Fruit fly (Drosophila melanogaster): Measurements from ENCODE around the gene Cyp313a4.

Cyp313a4 gene

DNA sequence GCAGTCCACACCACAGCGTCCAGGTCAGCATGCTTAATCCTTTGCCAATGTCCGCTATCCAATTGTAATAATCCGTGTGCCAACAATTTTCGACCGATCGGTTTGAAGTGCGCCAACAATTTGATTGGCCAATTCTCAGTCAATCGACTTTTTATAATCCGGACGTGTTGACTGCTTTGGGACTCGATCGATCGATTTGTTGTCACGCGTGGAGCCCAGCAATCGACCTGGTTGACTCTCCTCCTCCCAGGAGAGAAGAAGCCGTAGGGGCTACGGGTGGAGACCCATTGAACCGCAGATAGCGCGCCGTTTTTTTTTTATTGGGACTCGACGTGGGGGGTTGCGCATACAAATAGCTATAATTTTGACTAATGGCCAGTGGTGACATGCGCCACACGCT lies at the start of gene Cyp313a4:
Gene Cyp313a4 (minus strand): TSS at position 101 of the 400 bp plus-strand sequence.
- no peak for TF ChIP-seq psq (optimal IDR thresholded peaks at IDR 0.05)
- TF ChIP-seq h (optimal IDR thresholded peaks at IDR 0.05) = no peak
- TF ChIP-seq insv (optimal IDR thresholded peaks at IDR 0.05) = no peak
- no peak for TF ChIP-seq Sin3A (optimal IDR thresholded peaks at IDR 0.05)
- no peak for TF ChIP-seq ttk (optimal IDR thresholded peaks at IDR 0.05)
- no peak for TF ChIP-seq Myc (optimal IDR thresholded peaks at IDR 0.05)

DNA sequence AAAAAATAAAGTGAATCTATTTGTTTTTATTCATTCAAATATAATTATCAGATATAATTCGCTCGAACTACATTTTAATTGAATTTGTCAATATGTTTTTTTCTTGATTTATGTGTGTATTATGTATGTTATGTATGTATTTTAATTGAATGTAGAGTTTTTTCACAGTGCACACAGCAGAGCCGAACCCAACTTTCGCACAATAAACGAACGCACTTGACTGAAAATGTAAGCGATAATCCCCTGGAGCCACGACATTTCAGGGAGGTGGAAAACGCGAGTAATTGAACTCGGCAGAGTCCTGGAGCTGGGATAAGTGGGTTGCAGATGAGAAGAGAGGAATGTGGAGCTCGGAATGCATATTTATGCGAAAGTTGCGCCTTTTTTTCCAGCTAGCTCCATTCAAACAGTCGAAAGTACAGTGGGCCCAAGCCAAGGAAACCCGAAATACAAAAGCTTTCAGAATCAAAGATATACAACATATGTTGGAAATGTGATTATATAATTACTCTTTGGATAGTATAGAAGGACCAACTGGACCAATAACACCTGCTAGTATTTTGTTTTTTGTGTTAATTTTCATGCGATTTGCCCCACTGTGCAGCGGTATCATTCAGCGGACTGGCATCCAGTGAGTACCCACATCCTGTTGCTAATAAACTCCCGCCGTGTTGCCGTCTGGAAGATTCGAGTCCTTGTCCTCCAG lies 46.9 kb upstream of the Cyp313a4 start:
- TF ChIP-seq ttk (optimal IDR thresholded peaks at IDR 0.05) (no peak), Sin3A (optimal IDR thresholded peaks at IDR 0.05) (no peak), h (optimal IDR thresholded peaks at IDR 0.05) (no peak), Myc (optimal IDR thresholded peaks at IDR 0.05) (no peak), insv (optimal IDR thresholded peaks at IDR 0.05) (no peak), psq (optimal IDR thresholded peaks at IDR 0.05) (no peak)

DNA sequence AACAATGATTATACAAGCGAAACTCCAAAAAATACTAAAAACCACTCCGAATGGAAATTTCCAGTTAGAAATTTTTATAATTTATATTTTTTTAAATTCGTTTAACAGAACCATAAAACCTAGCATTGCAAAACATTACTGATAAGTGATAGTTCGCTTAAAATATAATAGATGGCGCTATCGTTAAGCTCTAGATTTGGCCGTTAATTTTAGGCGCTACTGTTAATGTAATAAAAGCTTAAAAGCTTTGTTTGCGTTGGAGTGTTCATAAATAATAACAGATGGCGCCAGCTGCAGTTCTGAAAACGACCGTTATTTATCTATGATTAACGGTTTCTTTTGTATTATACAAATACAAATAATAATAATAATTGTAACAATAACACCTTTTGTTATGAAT lies 42.6 kb upstream of the Cyp313a4 start:
- TF ChIP-seq insv (optimal IDR thresholded peaks at IDR 0.05) (no peak), Sin3A (optimal IDR thresholded peaks at IDR 0.05) (no peak), h (optimal IDR thresholded peaks at IDR 0.05) (no peak), psq (optimal IDR thresholded peaks at IDR 0.05) (no peak), Myc (optimal IDR thresholded peaks at IDR 0.05) (no peak), ttk (optimal IDR thresholded peaks at IDR 0.05) (no peak)

DNA sequence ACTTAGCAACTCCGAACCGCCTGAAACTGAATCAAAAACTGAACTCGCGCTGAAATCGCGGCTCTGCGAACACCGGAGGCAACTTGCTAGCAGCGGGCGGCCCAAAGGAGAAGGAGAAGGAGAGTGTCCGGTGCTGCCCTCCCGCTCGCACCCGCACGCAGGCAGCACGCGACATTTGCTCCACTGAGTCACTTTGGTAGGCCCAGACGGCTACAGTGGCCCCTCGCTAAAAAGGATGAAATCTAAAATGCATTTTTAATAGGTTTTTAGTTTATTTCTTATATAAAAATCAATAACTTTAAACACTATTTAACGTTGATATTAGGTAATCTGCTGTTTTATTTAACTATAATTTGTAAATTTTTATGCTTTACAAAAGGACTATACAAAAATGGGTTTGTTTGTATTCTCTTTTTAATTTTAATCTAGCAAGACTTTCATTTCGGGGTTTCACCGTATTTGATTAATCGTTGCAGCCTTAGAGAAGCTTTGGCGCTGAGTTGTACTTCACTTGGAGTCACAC lies 41.3 kb upstream of the Cyp313a4 start, which contains the start of gene Men:
Gene Men (minus strand): TSS at position 51 of the 523 bp plus-strand sequence.
- TF ChIP-seq ttk (optimal IDR thresholded peaks at IDR 0.05) (no peak), psq (optimal IDR thresholded peaks at IDR 0.05) (no peak), Myc (optimal IDR thresholded peaks at IDR 0.05) (no peak), Sin3A (optimal IDR thresholded peaks at IDR 0.05) (no peak), insv (optimal IDR thresholded peaks at IDR 0.05) (no peak), h (optimal IDR thresholded peaks at IDR 0.05) (no peak)

DNA sequence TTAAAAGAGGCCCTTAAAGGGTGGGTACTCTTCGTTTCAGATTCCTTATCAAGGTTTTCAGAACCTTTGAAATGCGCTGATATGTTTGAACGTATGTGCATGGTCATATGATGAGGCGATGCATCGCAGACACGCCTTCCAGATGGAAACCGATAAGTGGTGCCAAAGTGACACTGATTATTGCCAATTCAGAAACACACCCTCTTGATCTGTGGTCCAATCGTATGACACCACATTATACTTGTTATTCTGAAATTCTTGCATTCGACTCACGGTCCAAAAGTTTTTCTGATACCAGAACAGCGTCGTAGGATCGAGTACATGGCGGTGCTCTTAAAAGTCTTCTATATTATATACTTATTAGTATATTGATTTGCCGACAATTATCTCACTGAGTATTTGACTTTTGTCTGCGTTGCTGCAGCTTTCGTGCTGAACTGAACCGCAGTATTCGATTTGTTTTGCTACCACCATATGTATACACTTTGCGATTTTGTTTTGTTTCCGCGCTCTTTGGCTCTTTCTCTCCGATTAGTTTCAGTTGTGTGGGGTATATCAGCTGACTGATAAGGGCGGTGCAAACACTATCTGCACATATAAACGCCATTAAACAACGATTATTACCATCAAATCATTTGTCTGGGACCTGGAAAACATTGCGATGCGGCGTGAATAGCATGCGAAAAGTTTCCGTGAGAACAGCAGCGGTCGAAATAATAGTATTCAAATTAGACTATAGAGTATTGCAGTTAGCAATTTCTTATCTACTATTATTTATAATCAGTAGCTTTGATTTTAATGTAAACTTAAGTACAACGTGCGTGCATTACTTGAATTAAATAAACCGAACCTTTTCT lies 39.4 kb upstream of the Cyp313a4 start:
- TF ChIP-seq Sin3A (optimal IDR thresholded peaks at IDR 0.05) (no peak), insv (optimal IDR thresholded peaks at IDR 0.05) (no peak), Myc (optimal IDR thresholded peaks at IDR 0.05) (no peak), ttk (optimal IDR thresholded peaks at IDR 0.05) (no peak), psq (optimal IDR thresholded peaks at IDR 0.05) (no peak), h (optimal IDR thresholded peaks at IDR 0.05) (no peak)

DNA sequence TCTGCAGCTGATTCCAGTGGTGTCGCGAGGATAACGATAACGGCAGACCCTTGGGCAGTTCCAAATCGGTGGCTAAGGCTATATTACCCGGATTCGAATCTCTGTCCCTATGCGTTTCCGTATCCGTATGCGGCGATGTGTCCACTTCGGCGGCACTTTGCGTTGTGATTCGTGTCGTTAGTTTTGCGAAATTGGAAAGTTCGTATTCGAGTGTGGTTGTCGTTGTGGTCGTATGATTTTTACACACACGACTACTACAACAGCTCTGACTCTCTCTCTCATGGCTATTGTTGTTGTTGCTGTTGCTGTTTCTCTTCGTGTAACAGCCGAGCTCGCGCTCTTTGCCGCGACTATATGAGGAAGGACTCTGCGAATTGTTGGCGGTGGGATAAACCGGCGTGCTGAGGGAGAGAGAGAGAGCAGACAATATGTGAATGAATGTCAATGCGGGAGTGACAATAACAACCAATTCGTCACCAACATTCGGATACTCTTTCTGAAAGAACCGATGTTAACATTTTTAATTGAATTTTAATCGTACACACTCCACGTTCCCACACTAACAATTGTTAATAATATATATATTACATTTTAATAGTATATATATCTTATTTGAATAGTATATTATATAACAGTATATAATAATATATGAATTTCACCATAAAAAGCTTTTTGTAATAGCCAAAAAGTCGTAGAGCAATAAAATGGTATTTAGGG lies 38.6 kb upstream of the Cyp313a4 start:
- TF ChIP-seq h (optimal IDR thresholded peaks at IDR 0.05) = no peak
- no peak for TF ChIP-seq ttk (optimal IDR thresholded peaks at IDR 0.05)
- no peak for TF ChIP-seq Sin3A (optimal IDR thresholded peaks at IDR 0.05)
- TF ChIP-seq psq (optimal IDR thresholded peaks at IDR 0.05) = no peak
- TF ChIP-seq Myc (optimal IDR thresholded peaks at IDR 0.05) = no peak
- TF ChIP-seq insv (optimal IDR thresholded peaks at IDR 0.05) = no peak

DNA sequence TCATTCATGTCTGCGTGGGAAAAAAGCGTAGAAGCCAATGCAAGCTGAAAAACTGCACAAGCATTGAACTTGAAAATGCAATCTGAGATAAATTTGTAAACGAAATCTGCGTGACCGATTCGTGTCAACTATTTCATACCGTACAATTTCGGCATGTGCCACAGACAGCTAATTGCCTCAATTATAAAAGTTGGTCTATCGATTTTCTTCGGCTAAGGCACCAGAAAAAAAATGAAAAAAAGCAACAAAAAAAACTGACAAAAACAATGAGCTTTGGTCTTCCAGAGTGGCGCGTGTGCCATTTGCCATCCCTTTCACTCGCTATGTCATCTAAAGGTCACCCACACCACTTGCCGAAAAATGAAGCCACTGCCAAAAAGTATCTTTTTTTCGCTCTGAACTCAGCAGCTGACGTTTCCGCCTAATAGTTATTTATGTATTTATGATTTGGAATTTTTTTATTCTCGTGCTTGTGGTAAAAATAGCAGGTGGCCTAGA lies 37.4 kb upstream of the Cyp313a4 start:
- TF ChIP-seq Sin3A (optimal IDR thresholded peaks at IDR 0.05) = no peak
- TF ChIP-seq ttk (optimal IDR thresholded peaks at IDR 0.05) = no peak
- no peak for TF ChIP-seq Myc (optimal IDR thresholded peaks at IDR 0.05)
- TF ChIP-seq insv (optimal IDR thresholded peaks at IDR 0.05) = no peak
- TF ChIP-seq h (optimal IDR thresholded peaks at IDR 0.05) = no peak
- no peak for TF ChIP-seq psq (optimal IDR thresholded peaks at IDR 0.05)

DNA sequence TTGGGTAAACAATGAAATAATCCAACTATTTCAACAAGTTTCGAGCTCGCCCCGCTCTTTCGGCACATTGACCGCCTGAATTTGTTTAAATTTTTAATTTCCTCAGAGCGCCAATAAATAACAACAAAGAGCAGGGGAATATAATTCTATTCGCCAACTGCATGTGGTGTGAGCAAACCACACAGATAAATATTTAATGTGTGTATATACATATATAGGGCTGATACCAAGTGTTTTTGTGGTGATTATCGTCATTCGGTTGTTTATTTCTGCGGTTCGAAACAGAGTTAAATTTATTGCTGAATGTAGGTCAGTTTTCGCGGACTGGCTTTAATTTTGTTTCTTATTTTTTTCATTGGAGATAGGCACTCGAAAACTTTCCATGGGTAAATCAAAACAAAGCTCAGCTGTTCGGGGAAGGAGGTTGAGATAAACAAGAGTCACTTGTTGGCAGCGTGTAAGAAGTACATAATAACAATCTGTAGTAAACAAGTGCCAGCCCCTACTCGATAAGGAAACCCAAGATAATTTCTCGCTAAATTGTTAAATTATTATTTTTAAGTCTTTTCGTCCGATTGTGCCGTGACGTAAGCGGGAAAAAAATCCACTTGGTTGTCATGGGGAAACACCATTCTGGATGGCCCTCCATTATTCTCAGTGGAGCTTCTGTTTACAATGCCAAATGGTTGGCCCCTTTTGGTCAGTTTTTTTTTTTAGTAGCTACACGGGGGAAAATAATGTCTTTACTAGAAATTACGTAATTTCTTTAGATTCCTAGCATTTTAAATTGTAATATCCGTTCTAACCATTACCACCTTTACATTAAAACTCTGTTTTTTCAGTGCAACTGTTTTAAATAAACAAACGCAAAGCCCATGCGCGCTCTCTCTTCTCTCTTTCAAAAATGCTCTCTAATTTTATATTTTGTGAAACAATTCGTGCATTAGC lies 36.7 kb upstream of the Cyp313a4 start:
- no peak for TF ChIP-seq Sin3A (optimal IDR thresholded peaks at IDR 0.05)
- no peak for TF ChIP-seq ttk (optimal IDR thresholded peaks at IDR 0.05)
- no peak for TF ChIP-seq Myc (optimal IDR thresholded peaks at IDR 0.05)

DNA sequence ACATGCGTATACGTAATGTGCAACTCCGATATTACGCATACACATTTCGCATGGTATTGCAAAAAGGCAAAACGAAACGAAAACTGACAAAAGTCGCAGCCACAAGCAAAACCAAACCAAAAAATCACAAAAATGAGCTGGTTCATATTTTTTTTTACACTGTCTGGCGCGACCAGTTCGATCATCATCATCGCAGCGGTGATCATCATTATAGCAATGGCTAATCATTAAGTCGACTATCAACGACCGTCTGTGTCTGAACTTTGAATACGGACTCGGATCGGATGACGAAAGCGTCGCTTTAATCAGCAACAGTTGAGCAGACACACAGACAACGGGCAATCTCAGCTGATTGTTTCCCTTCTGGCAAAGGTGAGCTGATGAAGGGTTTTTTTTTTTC lies 35.7 kb upstream of the Cyp313a4 start:
- TF ChIP-seq ttk (optimal IDR thresholded peaks at IDR 0.05) (no peak), Myc (optimal IDR thresholded peaks at IDR 0.05) (no peak)

DNA sequence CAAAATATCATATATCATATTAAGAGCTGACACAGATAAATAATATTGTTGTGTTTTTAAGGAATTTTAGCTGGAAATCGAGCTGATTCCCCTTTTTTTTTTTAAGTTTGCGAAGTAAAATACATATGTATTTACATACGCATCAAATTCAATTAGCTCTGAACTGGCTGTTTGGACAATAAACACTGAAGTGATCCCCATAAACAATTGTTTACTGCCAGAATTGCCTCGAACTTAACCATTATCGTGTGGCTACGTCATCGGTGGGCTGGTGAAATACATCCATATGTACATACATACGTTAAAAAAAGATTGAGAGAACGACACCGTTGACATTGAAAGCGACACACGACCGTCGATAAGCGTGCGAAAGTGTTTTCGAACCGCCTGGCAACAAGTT lies 35.1 kb upstream of the Cyp313a4 start:
- TF ChIP-seq psq (optimal IDR thresholded peaks at IDR 0.05) (no peak), h (optimal IDR thresholded peaks at IDR 0.05) (no peak), Myc (optimal IDR thresholded peaks at IDR 0.05) (no peak)

DNA sequence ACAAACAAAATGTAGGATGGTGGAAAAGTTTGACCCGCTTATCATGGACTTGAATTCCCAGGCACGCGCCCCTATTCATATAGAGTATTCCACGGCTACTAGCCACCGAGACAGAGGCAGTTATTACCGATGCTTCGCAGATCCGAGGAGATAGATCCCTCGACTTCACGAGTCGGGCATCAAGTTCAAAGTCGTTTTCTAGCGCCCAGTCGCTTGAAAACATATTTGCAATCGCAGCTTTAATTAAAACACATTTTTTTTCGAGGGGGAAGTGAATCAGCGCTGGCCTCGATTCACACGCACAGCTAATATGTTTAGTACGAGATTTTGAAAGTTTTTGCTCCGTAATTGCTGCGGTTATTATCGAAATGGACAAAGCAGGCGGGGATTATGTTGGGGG lies 34.1 kb upstream of the Cyp313a4 start:
- TF ChIP-seq ttk (optimal IDR thresholded peaks at IDR 0.05) = no peak
- no peak for TF ChIP-seq h (optimal IDR thresholded peaks at IDR 0.05)
- TF ChIP-seq psq (optimal IDR thresholded peaks at IDR 0.05) = no peak

All from Kc167 (cell line).